Fruit fly (Drosophila melanogaster): ENCODE results near the gene Pfdn1.

Gene Pfdn1

DNA sequence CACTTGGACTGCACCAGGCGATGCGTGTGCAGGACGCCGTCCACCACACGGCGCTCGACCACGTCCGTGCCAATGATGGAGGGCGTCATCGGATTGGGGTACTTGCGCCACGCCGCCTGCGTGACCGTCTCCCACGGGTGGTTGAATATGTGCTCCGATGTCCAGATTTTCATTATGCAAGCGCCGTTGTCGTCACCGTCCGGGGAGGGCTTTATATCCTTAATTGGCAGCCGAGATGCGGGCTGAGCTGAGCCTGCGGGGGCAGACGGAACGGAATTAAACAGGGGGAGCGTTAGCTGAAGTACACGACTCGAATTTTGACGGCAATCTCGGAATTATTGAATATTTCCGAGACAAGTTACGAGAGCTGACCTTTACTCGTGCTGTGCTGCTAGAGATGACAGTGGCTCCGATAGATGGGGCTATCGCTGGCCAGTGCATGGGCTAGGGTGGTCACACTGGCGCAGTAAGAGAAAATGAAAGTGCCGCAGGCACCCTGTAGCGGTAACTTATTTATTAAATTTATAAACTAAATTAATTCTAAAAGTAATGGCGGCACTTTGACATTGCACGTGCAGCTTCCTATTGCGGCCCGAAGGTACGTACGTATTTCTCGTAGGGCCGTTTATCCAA, 21.2 kb upstream of the Pfdn1 start, which contains the start of gene IPIP (continued):
- TF ChIP-seq phol (tag; optimal IDR thresholded peaks at IDR 0.05): peak; percentile 39

- peak; percentile 41 for TF ChIP-seq MESR4 (GFP tag; optimal IDR thresholded peaks at IDR 0.05)
- TF ChIP-seq Bgb (GFP tag; IDR thresholded peaks at IDR 0.05; ENCODE audit: partially characterized antibody): no peak
- TF ChIP-seq sd (tag; optimal IDR thresholded peaks at IDR 0.05): peak; percentile 74
- no peak for TF ChIP-seq CG13775 (GFP tag; optimal IDR thresholded peaks at IDR 0.05)
- no peak for TF ChIP-seq CG3995 (GFP tag; optimal IDR thresholded peaks at IDR 0.05)
- peak; percentile 30; the same call in 1 of the 2 replicates for TF ChIP-seq Scr (GFP tag; IDR thresholded peaks at IDR 0.05; ENCODE audit: partially characterized antibody)
- TF ChIP-seq sna (GFP tag; IDR thresholded peaks at IDR 0.05; ENCODE audit: partially characterized antibody): peak; percentile 40; the same call in 1 of the 2 replicates
- TF ChIP-seq Tbp (GFP tag; optimal IDR thresholded peaks at IDR 0.05): no peak
- TF ChIP-seq Sry-δ (GFP tag; optimal IDR thresholded peaks at IDR 0.05): peak; percentile 33
- TF ChIP-seq sug (tag; optimal IDR thresholded peaks at IDR 0.05): no peak
- peak; percentile 76 for TF ChIP-seq CG6254 (GFP tag; optimal IDR thresholded peaks at IDR 0.05)
- peak; percentile 20 for TF ChIP-seq BEAF-32 (GFP tag; optimal IDR thresholded peaks at IDR 0.05)
- peak; percentile 35 for TF ChIP-seq trem (tag; optimal IDR thresholded peaks at IDR 0.05)
- TF ChIP-seq CG4617 (GFP tag; optimal IDR thresholded peaks at IDR 0.05; ENCODE audit: borderline replicate concordance): peak; percentile 32
- no peak for TF ChIP-seq ems (GFP tag; optimal IDR thresholded peaks at IDR 0.05)
- peak; percentile 42 for TF ChIP-seq pzg (GFP tag; optimal IDR thresholded peaks at IDR 0.05)
- peak; percentile 99 for TF ChIP-seq CG14710 (tag; optimal IDR thresholded peaks at IDR 0.05)
- peak; percentile 85 for TF ChIP-seq MBD-R2 (GFP tag; IDR thresholded peaks at IDR 0.05)
- peak; percentile 2 to 90 for TF ChIP-seq crp (GFP tag; optimal IDR thresholded peaks at IDR 0.05)
- TF ChIP-seq amos (GFP tag; IDR thresholded peaks at IDR 0.05; ENCODE audit: partially characterized antibody): 0 out of 2 replicates have a peak, but pooled peaks have one; percentile 12
- peak; percentile 50 for TF ChIP-seq CG13287 (GFP tag; IDR thresholded peaks at IDR 0.05; ENCODE audit: partially characterized antibody)
- 0 out of 3 replicates have a peak, but pooled peaks have one; percentile 8 for TF ChIP-seq so (GFP tag; IDR thresholded peaks at IDR 0.05)
- TF ChIP-seq wdn (GFP tag; IDR thresholded peaks at IDR 0.05): no peak
- peak; percentile 66 for TF ChIP-seq Dref (GFP tag; IDR thresholded peaks at IDR 0.05)
- TF ChIP-seq CG8924 (tag; optimal IDR thresholded peaks at IDR 0.05): no peak
- 0 out of 3 replicates have a peak, but pooled peaks have one; percentile 15 for TF ChIP-seq CG34224 (GFP tag; IDR thresholded peaks at IDR 0.05; ENCODE audit: partially characterized antibody)
- TF ChIP-seq pnt (GFP tag; optimal IDR thresholded peaks at IDR 0.05): no peak
- no peak for TF ChIP-seq tx (GFP tag; optimal IDR thresholded peaks at IDR 0.05)
- no peak for TF ChIP-seq Hey (tag; optimal IDR thresholded peaks at IDR 0.05)
- TF ChIP-seq CG13296 (GFP tag; optimal IDR thresholded peaks at IDR 0.05): no peak
- TF ChIP-seq mld (GFP tag; IDR thresholded peaks at IDR 0.05; ENCODE audit: partially characterized antibody): no peak
- TF ChIP-seq CG9797 (GFP tag; optimal IDR thresholded peaks at IDR 0.05): no peak
- peak; percentile 40; the same call in 1 of the 2 replicates for TF ChIP-seq bbx (GFP tag; IDR thresholded peaks at IDR 0.05; ENCODE audit: partially characterized antibody)
- TF ChIP-seq onecut (GFP tag; IDR thresholded peaks at IDR 0.05): peak; percentile 48; the same call in 1 of the 2 replicates
- TF ChIP-seq nerfin-1 (tag; optimal IDR thresholded peaks at IDR 0.05): peak; percentile 28
- peak; percentile 43; the same call in 1 of the 3 replicates for TF ChIP-seq Opbp (GFP tag; IDR thresholded peaks at IDR 0.05; ENCODE audit: partially characterized antibody)
- TF ChIP-seq CG2116 (GFP tag; optimal IDR thresholded peaks at IDR 0.05): peak; percentile 33
- TF ChIP-seq Dp (GFP tag; optimal IDR thresholded peaks at IDR 0.05): peak; percentile 37
- TF ChIP-seq E2f2 (GFP tag; IDR thresholded peaks at IDR 0.05): peak; percentile 52
- no peak for TF ChIP-seq CG30020 (tag; optimal IDR thresholded peaks at IDR 0.05)
- TF ChIP-seq Sin3A (optimal IDR thresholded peaks at IDR 0.05): peak; percentile 13
- no peak for TF ChIP-seq eyg (GFP tag; optimal IDR thresholded peaks at IDR 0.05)
- TF ChIP-seq CG1603 (tag; optimal IDR thresholded peaks at IDR 0.05): peak; percentile 12
- TF ChIP-seq sob (GFP tag; IDR thresholded peaks at IDR 0.05): no peak
- TF ChIP-seq stwl (tag; optimal IDR thresholded peaks at IDR 0.05): peak; percentile 2
Observed at dm6 chr2L:6048542-6048941, 20.3 kb upstream of the Pfdn1 start, which contains the start of the genes CG34179 and slmo. Gene CG34179 (minus strand): TSS chr2L:6048706. Gene slmo (minus strand): TSS chr2L:6048706.

All from whole organism, embryonic.